Fruit fly (Drosophila melanogaster) whole organism, embryonic: ENCODE results near the gene CG12990.

Source experiments
- Awh ChIP-seq: fragments of 200-800 bp; sonication (Bioruptor generic); IDR thresholded peaks from 2 replicates; pipeline ENCODE4, ENCODE4 v1.3.6; 2022; ENCODE audit warnings: missing biosample characterization, missing genetic modification characterization
- CG11085 ChIP-seq: fragments of 200-800 bp; sonication (Bioruptor generic); IDR thresholded peaks from 2 replicates; pipeline ENCODE4 v1.3.6; 2022; ENCODE audit warnings: missing biosample characterization, missing genetic modification characterization
- CG11723 ChIP-seq: fragments of 200-800 bp; sonication (Bioruptor generic); optimal IDR thresholded peaks from 2 replicates; lab custom pipeline; 2017; ENCODE audit warnings: missing biosample characterization, mild to moderate bottlenecking, missing genetic modification characterization
- CG13287 ChIP-seq: fragments of 200-800 bp; sonication (Bioruptor generic); IDR thresholded peaks from 2 replicates; pipeline ENCODE4 v1.3.6; 2022; ENCODE audit warnings: missing biosample characterization, missing genetic modification characterization; ENCODE audit not compliant: partially characterized antibody
- CG13894 ChIP-seq: fragments of 200-800 bp; sonication (Bioruptor generic); optimal IDR thresholded peaks from 3 replicates; lab custom pipeline; 2018; ENCODE audit warnings: missing biosample characterization, mild to moderate bottlenecking, missing genetic modification characterization, moderate library complexity
- CG14710 ChIP-seq: fragments of 200-800 bp; sonication (Bioruptor generic); optimal IDR thresholded peaks from 3 replicates; lab custom pipeline; 2019; ENCODE audit warnings: missing biosample characterization, mild to moderate bottlenecking, missing genetic modification characterization, moderate library complexity
- CG14860 ChIP-seq: fragments of 200-800 bp; sonication (Bioruptor generic); IDR thresholded peaks from 3 replicates; pipeline ENCODE4 v1.3.6; 2022; ENCODE audit warnings: missing biosample characterization, missing genetic modification characterization; ENCODE audit not compliant: partially characterized antibody
- CG15514 ChIP-seq: fragments of 200-800 bp; sonication (Bioruptor generic); optimal IDR thresholded peaks from 3 replicates; lab custom pipeline; 2017; ENCODE audit warnings: missing biosample characterization, missing genetic modification characterization, mild to moderate bottlenecking, moderate library complexity, missing genetic modification reagents
- CG15601 ChIP-seq: fragments of 200-800 bp; sonication (Bioruptor generic); optimal IDR thresholded peaks from 3 replicates; lab custom pipeline; 2019; ENCODE audit warnings: missing biosample characterization, mild to moderate bottlenecking, missing genetic modification characterization, moderate library complexity
- CG16813 ChIP-seq: fragments of 200-800 bp; sonication (Bioruptor generic); IDR thresholded peaks from 3 replicates; pipeline ENCODE4 v1.3.6; 2022; ENCODE audit warnings: missing biosample characterization, missing genetic modification characterization; ENCODE audit not compliant: partially characterized antibody
- CG17829 ChIP-seq: fragments of 200-800 bp; optimal IDR thresholded peaks from 2 replicates; lab custom pipeline; 2019; ENCODE audit warnings: missing biosample characterization, mild to moderate bottlenecking, missing genetic modification characterization, moderate library complexity
- CG1832 ChIP-seq: fragments of 200-800 bp; sonication (Bioruptor generic); optimal IDR thresholded peaks from 2 replicates; lab custom pipeline; 2017; ENCODE audit warnings: missing biosample characterization, mild to moderate bottlenecking, missing genetic modification characterization, inconsistent platforms
- CG3163 ChIP-seq: fragments of 200-800 bp; sonication (Bioruptor generic); optimal IDR thresholded peaks from 3 replicates; lab custom pipeline; 2016; ENCODE audit warnings: missing biosample characterization, missing genetic modification characterization
- CG3726 ChIP-seq: fragments of 200-800 bp; sonication (Bioruptor generic); IDR thresholded peaks from 3 replicates; pipeline ENCODE4, ENCODE4 v1.3.6; 2022; ENCODE audit warnings: missing biosample characterization, missing genetic modification characterization
- Chrac-16 ChIP-seq: fragments of 200-800 bp; sonication (Bioruptor generic); optimal IDR thresholded peaks from 3 replicates; lab custom pipeline; 2016; ENCODE audit warnings: missing biosample characterization, missing genetic modification characterization
- Eip74EF ChIP-seq, 2 experiments: fragments of 200-800 bp in 1 of 2; fragments of >200 bp in 1 of 2; sonication (Bioruptor generic) in 1 of 2; optimal IDR thresholded peaks; 2 replicates each; lab custom pipeline; 2017 to 2019; ENCODE audit warnings: missing biosample characterization in 2 of 2, missing genetic modification characterization in 2 of 2, mild to moderate bottlenecking in 1 of 2, moderate library complexity in 1 of 2
- HLH3B ChIP-seq: fragments of 200-800 bp; sonication (Bioruptor generic); IDR thresholded peaks from 2 replicates; pipeline ENCODE4 v1.3.6; 2022; ENCODE audit warnings: missing biosample characterization, missing genetic modification characterization
- HmgZ ChIP-seq: fragments of 200-800 bp; sonication (Bioruptor generic); optimal IDR thresholded peaks from 2 replicates; lab custom pipeline; 2018; ENCODE audit warnings: missing biosample characterization, mild to moderate bottlenecking, missing genetic modification characterization
- NfI ChIP-seq: fragments of 200-800 bp; sonication (Bioruptor generic); optimal IDR thresholded peaks from 3 replicates; lab custom pipeline; 2018; ENCODE audit warnings: missing biosample characterization, mild to moderate bottlenecking, missing genetic modification characterization, moderate library complexity
- Opbp ChIP-seq: fragments of 200-800 bp; sonication (Bioruptor generic); IDR thresholded peaks from 3 replicates; pipeline ENCODE4 v1.3.6; 2022; ENCODE audit warnings: missing biosample characterization, missing genetic modification characterization; ENCODE audit not compliant: partially characterized antibody
- Rfx ChIP-seq: fragments of 200-800 bp; sonication (Bioruptor generic); IDR thresholded peaks from 2 replicates; pipeline ENCODE4 v1.3.6; 2022; ENCODE audit warnings: missing biosample characterization, missing genetic modification characterization
- YL-1 ChIP-seq: fragments of 200-800 bp; sonication (Bioruptor generic); optimal IDR thresholded peaks from 3 replicates; lab custom pipeline; 2017; ENCODE audit warnings: missing biosample characterization, mild to moderate bottlenecking, missing genetic modification characterization
- ap ChIP-seq: fragments of 200-800 bp; sonication (Bioruptor generic); IDR thresholded peaks from 2 replicates; pipeline ENCODE4 v1.3.6; 2022; ENCODE audit warnings: missing biosample characterization, missing genetic modification characterization
- ase ChIP-seq: fragments of 200-800 bp; sonication (Bioruptor generic); IDR thresholded peaks from 3 replicates; pipeline ENCODE4 v1.3.6; 2022; ENCODE audit warnings: missing biosample characterization, missing genetic modification characterization
- cg ChIP-seq: fragments of 200-800 bp; sonication (Bioruptor generic); optimal IDR thresholded peaks from 3 replicates; lab custom pipeline; 2019; ENCODE audit warnings: missing biosample characterization, mild to moderate bottlenecking, missing genetic modification characterization, moderate library complexity
- dm ChIP-seq: fragments of 200-800 bp; sonication (Bioruptor generic); optimal IDR thresholded peaks from 3 replicates; lab custom pipeline; 2016; ENCODE audit warnings: missing biosample characterization, missing genetic modification characterization
- exex ChIP-seq: fragments of 200-800 bp; sonication (Bioruptor generic); optimal IDR thresholded peaks from 4 replicates; lab custom pipeline; 2018; ENCODE audit warnings: missing biosample characterization, mild to moderate bottlenecking, missing genetic modification characterization, moderate library complexity
- fd102C ChIP-seq: fragments of 200-800 bp; sonication (Bioruptor generic); optimal IDR thresholded peaks from 2 replicates; lab custom pipeline; 2018; ENCODE audit warnings: missing biosample characterization, mild to moderate bottlenecking, missing genetic modification characterization, moderate library complexity
- gfzf ChIP-seq: fragments of 200-800 bp; sonication (Bioruptor generic); optimal IDR thresholded peaks from 2 replicates; lab custom pipeline; 2016; ENCODE audit warnings: missing biosample characterization, mild to moderate bottlenecking, missing genetic modification characterization, moderate library complexity
- h ChIP-seq: fragments of >200 bp; optimal IDR thresholded peaks from 2 replicates; lab custom pipeline; 2017
- hbn ChIP-seq: fragments of 200-800 bp; sonication (Bioruptor generic); IDR thresholded peaks from 2 replicates; pipeline ENCODE4 v1.3.6; 2022; ENCODE audit warnings: missing biosample characterization, missing genetic modification characterization; ENCODE audit not compliant: partially characterized antibody
- inv ChIP-seq: fragments of 200-800 bp; sonication (Bioruptor generic); IDR thresholded peaks from 2 replicates; pipeline ENCODE4 v1.3.6; 2022; ENCODE audit warnings: missing biosample characterization, missing genetic modification characterization; ENCODE audit not compliant: partially characterized antibody
- jumu ChIP-seq: fragments of 200-800 bp; sonication (Bioruptor generic); optimal IDR thresholded peaks from 3 replicates; lab custom pipeline; 2016; ENCODE audit warnings: missing biosample characterization, missing genetic modification characterization
- lbe ChIP-seq: fragments of 200-800 bp; sonication (Bioruptor generic); optimal IDR thresholded peaks from 2 replicates; lab custom pipeline; 2016; ENCODE audit warnings: missing biosample characterization, mild to moderate bottlenecking, missing genetic modification characterization
- maf-S ChIP-seq: fragments of 200-800 bp; sonication (Bioruptor generic); optimal IDR thresholded peaks from 2 replicates; lab custom pipeline; 2016; ENCODE audit warnings: missing biosample characterization, missing genetic modification characterization
- nerfin-2 ChIP-seq: fragments of 200-800 bp; sonication (Bioruptor generic); IDR thresholded peaks from 2 replicates; pipeline ENCODE4 v1.3.6; 2022; ENCODE audit warnings: missing biosample characterization, missing genetic modification characterization; ENCODE audit not compliant: partially characterized antibody
- nmo ChIP-seq: fragments of 200-800 bp; sonication (Bioruptor generic); optimal IDR thresholded peaks from 2 replicates; lab custom pipeline; 2018; ENCODE audit warnings: missing biosample characterization, mild to moderate bottlenecking, missing genetic modification characterization, moderate library complexity
- phol ChIP-seq: fragments of 200-800 bp; sonication (Bioruptor generic); optimal IDR thresholded peaks from 3 replicates; lab custom pipeline; 2018; ENCODE audit warnings: missing biosample characterization, mild to moderate bottlenecking, missing genetic modification characterization, moderate library complexity
- pzg ChIP-seq: fragments of 200-800 bp; sonication (Bioruptor generic); optimal IDR thresholded peaks from 3 replicates; lab custom pipeline; 2018; ENCODE audit warnings: missing biosample characterization, mild to moderate bottlenecking, missing genetic modification characterization, moderate library complexity
- sens ChIP-seq: fragments of 200-800 bp; sonication (Bioruptor generic); peaks from one replicate; lab custom pipeline; 2016; ENCODE audit warnings: missing biosample characterization, missing genetic modification characterization
- sob ChIP-seq: fragments of 200-800 bp; sonication (Bioruptor generic); IDR thresholded peaks from 2 replicates; pipeline ENCODE4 v1.3.6; 2022; ENCODE audit warnings: missing biosample characterization, missing genetic modification characterization
- sr ChIP-seq: fragments of 200-800 bp; sonication (Bioruptor generic); IDR thresholded peaks from 3 replicates; pipeline ENCODE4 v1.3.6; 2022; ENCODE audit warnings: missing biosample characterization, missing genetic modification characterization
- tgo ChIP-seq: fragments of 200-800 bp; sonication (Bioruptor generic); IDR thresholded peaks from 3 replicates; pipeline ENCODE4 v1.3.6; 2022; ENCODE audit warnings: missing biosample characterization, missing genetic modification characterization
- tna ChIP-seq: fragments of 200-800 bp; sonication (Bioruptor generic); IDR thresholded peaks from 2 replicates; pipeline ENCODE4 v1.3.6; 2022; ENCODE audit warnings: missing biosample characterization, missing genetic modification characterization; ENCODE audit not compliant: partially characterized antibody
- trem ChIP-seq: fragments of 200-800 bp; optimal IDR thresholded peaks from 3 replicates; lab custom pipeline; 2019; ENCODE audit warnings: missing biosample characterization, mild to moderate bottlenecking, missing genetic modification characterization, moderate library complexity
- vfl ChIP-seq: fragments of 200-800 bp; sonication (Bioruptor generic); optimal IDR thresholded peaks from 2 replicates; lab custom pipeline; 2016; ENCODE audit warnings: missing biosample characterization, missing genetic modification characterization
- vnd ChIP-seq: fragments of 200-800 bp; sonication (Bioruptor generic); IDR thresholded peaks from 3 replicates; pipeline ENCODE4 v1.3.6; 2022; ENCODE audit warnings: missing biosample characterization, missing genetic modification characterization; ENCODE audit not compliant: partially characterized antibody
- yki ChIP-seq: fragments of >200 bp; optimal IDR thresholded peaks from 3 replicates; lab custom pipeline; 2018

The CG12990 gene

dm6 chrX:17651998-17652738 lies 19.5 kb downstream of the CG12990 start, which contains the start of gene RhoGAPp190:
Gene RhoGAPp190 (minus strand): TSS chrX:17652562.
- TF ChIP-seq lbe = peak; percentile 6
- TF ChIP-seq gfzf = peak; percentile 48
- peak; percentile 93 for TF ChIP-seq CG13287
- peak; percentile 79 for TF ChIP-seq CG15514 (GFP tag; lab: Kevin White, UChicago)
- peak; percentile 81 for TF ChIP-seq hbn (GFP tag; lab: Robert Waterston, UW)
- peak; percentile 25 for TF ChIP-seq yki
- TF ChIP-seq fd102C = no peak
- 0 out of 3 replicates have a peak, but pooled peaks have one; percentile 8 for TF ChIP-seq sr
- TF ChIP-seq CG11723 = no peak
- TF ChIP-seq tgo (GFP tag; lab: Robert Waterston, UW) = no peak
- no peak for TF ChIP-seq ap (GFP tag; lab: Robert Waterston, UW)
- peak; percentile 91 for TF ChIP-seq pzg (GFP tag; lab: Kevin White, UChicago)
- peak; percentile 43 for TF ChIP-seq phol
- peak; percentile 91 for TF ChIP-seq CG1832
- peak; percentile 75 for TF ChIP-seq inv
- TF ChIP-seq Rfx = 0 out of 2 replicates have a peak, but pooled peaks have one; percentile 10
- TF ChIP-seq nerfin-2 (GFP tag; lab: Robert Waterston, UW) = peak; percentile 99
- no peak for TF ChIP-seq Chrac-16 (GFP tag; lab: Kevin White, UChicago)
- peak; percentile 31 for TF ChIP-seq CG13894
- TF ChIP-seq vfl (GFP tag; lab: Kevin White, UChicago) = peak; percentile 3
- peak; percentile 97 for TF ChIP-seq cg (GFP tag; lab: Kevin White, UChicago)
- peak; percentile 89 for TF ChIP-seq vnd
- TF ChIP-seq trem (tag; lab: Kevin White, UChicago) = peak; percentile 88
- TF ChIP-seq exex (tag; lab: Kevin White, UChicago) = peak; percentile 19
- TF ChIP-seq Eip74EF (GFP tag; optimal IDR thresholded peaks at IDR 0.05; lab: Kevin White, UChicago) = peak in 1 of 2 experiments; percentile 76
- TF ChIP-seq HmgZ (tag; lab: Kevin White, UChicago) = peak; percentile 39
- peak; percentile 95 for TF ChIP-seq CG14860 (GFP tag; lab: Robert Waterston, UW)
- TF ChIP-seq CG17829 (tag; lab: Kevin White, UChicago) = peak; percentile 39
- TF ChIP-seq NfI (GFP tag; lab: Kevin White, UChicago) = peak; percentile 13
- TF ChIP-seq Awh (GFP tag; lab: Robert Waterston, UW) = no peak
- peak; percentile 67 for TF ChIP-seq sens (GFP tag; lab: Kevin White, UChicago)
- TF ChIP-seq CG3163 (GFP tag; lab: Kevin White, UChicago) = no peak
- TF ChIP-seq CG14710 (tag; lab: Kevin White, UChicago) = peak; percentile 48
- no peak for TF ChIP-seq CG11085 (GFP tag; lab: Robert Waterston, UW)
- no peak for TF ChIP-seq CG3726 (GFP tag; lab: Robert Waterston, UW)
- TF ChIP-seq HLH3B (GFP tag; lab: Robert Waterston, UW) = 0 out of 2 replicates have a peak, but pooled peaks have one; percentile 13
- TF ChIP-seq dm (GFP tag; lab: Kevin White, UChicago) = peak; percentile 17
- TF ChIP-seq CG16813 (GFP tag; lab: Robert Waterston, UW) = peak; percentile 86
- TF ChIP-seq h (lab: Kevin White, UChicago) = no peak
- peak; percentile 50 for TF ChIP-seq CG15601 (tag; lab: Kevin White, UChicago)
- peak; percentile 96 for TF ChIP-seq tna
- no peak for TF ChIP-seq maf-S (GFP tag; lab: Kevin White, UChicago)
- peak; percentile 23 for TF ChIP-seq YL-1 (GFP tag; lab: Kevin White, UChicago)
- peak; percentile 18 for TF ChIP-seq nmo (GFP tag; lab: Kevin White, UChicago)
- TF ChIP-seq jumu (GFP tag; lab: Kevin White, UChicago) = no peak
- TF ChIP-seq sob = peak; percentile 58; the same call in 1 of the 2 replicates
- peak; percentile 92 for TF ChIP-seq Opbp (GFP tag; lab: Robert Waterston, UW)
- no peak for TF ChIP-seq ase (GFP tag; lab: Robert Waterston, UW)
